Worm (Caenorhabditis elegans): ENCODE measurements around the gene W05B2.2.

DNA sequence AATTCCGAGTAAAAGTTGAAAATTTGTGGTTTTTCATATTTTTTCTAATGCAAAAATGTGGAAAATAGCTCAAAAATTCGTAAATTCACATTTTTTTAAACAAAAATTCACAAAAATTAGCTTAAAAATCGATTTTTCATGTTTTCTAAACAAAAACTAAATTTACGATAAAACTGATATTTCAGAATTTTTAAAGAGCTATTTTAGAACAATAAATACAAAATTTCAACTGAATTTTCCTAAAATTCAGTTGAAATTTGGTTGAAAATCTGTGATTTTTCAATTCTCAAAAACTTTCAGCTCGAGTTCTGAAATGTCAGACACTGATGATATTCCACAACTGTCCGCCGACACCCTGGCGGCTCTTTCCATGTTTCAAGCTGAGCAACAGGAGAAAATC lies 33.6 kb downstream of the W05B2.2 start, which contains the start of gene M142.8:
- TF ChIP-seq dao-5 (tag; optimal IDR thresholded peaks at IDR 0.05) (no peak), him-1 (tag; optimal IDR thresholded peaks at IDR 0.05) (no peak), W03F9.2 (tag; optimal IDR thresholded peaks at IDR 0.05) (no peak)
